Fruit fly (Drosophila melanogaster) whole organism, embryonic: Measurements from ENCODE around the gene nonC.
A peak's percentile ranks its signal among the peaks of the same experiment; 100 is the strongest.

Source experiments
- Adf1 ChIP-seq: fragments of 200-800 bp; sonication (Bioruptor generic); IDR thresholded peaks from 2 replicates; pipeline ENCODE4 v1.3.6; 2022; ENCODE audit warnings: missing biosample characterization, missing genetic modification characterization
- CG10543 ChIP-seq: fragments of 200-800 bp; sonication (Bioruptor generic); optimal IDR thresholded peaks from 3 replicates; lab custom pipeline; 2017; ENCODE audit warnings: missing biosample characterization, mild to moderate bottlenecking, missing genetic modification characterization, moderate library complexity
- CG12769 ChIP-seq: fragments of 200-800 bp; sonication (Bioruptor generic); optimal IDR thresholded peaks from 2 replicates; lab custom pipeline; 2019; ENCODE audit warnings: missing biosample characterization, mild to moderate bottlenecking, missing genetic modification characterization, moderate library complexity
- CG13296 ChIP-seq: fragments of 200-800 bp; sonication (Bioruptor generic); optimal IDR thresholded peaks from 3 replicates; lab custom pipeline; 2018; ENCODE audit warnings: missing biosample characterization, mild to moderate bottlenecking, missing genetic modification characterization
- CG13894 ChIP-seq: fragments of 200-800 bp; sonication (Bioruptor generic); optimal IDR thresholded peaks from 3 replicates; lab custom pipeline; 2018; ENCODE audit warnings: missing biosample characterization, mild to moderate bottlenecking, missing genetic modification characterization, moderate library complexity
- CG15011 ChIP-seq: fragments of 200-800 bp; sonication (Bioruptor generic); optimal IDR thresholded peaks from 3 replicates; lab custom pipeline; 2018; ENCODE audit warnings: missing biosample characterization, mild to moderate bottlenecking, missing genetic modification characterization
- CG15479 ChIP-seq: fragments of 200-800 bp; sonication (Bioruptor generic); optimal IDR thresholded peaks from 3 replicates; lab custom pipeline; 2019; ENCODE audit warnings: missing biosample characterization, mild to moderate bottlenecking, missing genetic modification characterization, moderate library complexity
- CG16779 ChIP-seq: fragments of 200-800 bp; sonication (Bioruptor generic); IDR thresholded peaks from 2 replicates; pipeline ENCODE4 v1.3.6; 2022; ENCODE audit warnings: missing biosample characterization, missing genetic modification characterization
- CG17359 ChIP-seq: fragments of 200-800 bp; sonication (Bioruptor generic); optimal IDR thresholded peaks from 3 replicates; lab custom pipeline; 2018; ENCODE audit warnings: missing biosample characterization, mild to moderate bottlenecking, missing genetic modification characterization, moderate library complexity
- CG17385 ChIP-seq: fragments of 200-800 bp; sonication (Bioruptor generic); optimal IDR thresholded peaks from 3 replicates; lab custom pipeline; 2018; ENCODE audit warnings: missing biosample characterization, mild to moderate bottlenecking, missing genetic modification characterization
- CG17829 ChIP-seq: fragments of 200-800 bp; optimal IDR thresholded peaks from 2 replicates; lab custom pipeline; 2019; ENCODE audit warnings: missing biosample characterization, mild to moderate bottlenecking, missing genetic modification characterization, moderate library complexity
- CG1832 ChIP-seq: fragments of 200-800 bp; sonication (Bioruptor generic); optimal IDR thresholded peaks from 2 replicates; lab custom pipeline; 2017; ENCODE audit warnings: missing biosample characterization, mild to moderate bottlenecking, missing genetic modification characterization, inconsistent platforms
- CG18599 ChIP-seq: fragments of 200-800 bp; sonication (Bioruptor generic); optimal IDR thresholded peaks from 3 replicates; lab custom pipeline; 2017; ENCODE audit warnings: missing biosample characterization, missing genetic modification characterization, mild to moderate bottlenecking, moderate library complexity, missing genetic modification reagents
- CG2678 ChIP-seq: fragments of 200-800 bp; sonication (Bioruptor generic); optimal IDR thresholded peaks from 3 replicates; lab custom pipeline; 2019; ENCODE audit warnings: missing biosample characterization, mild to moderate bottlenecking, missing genetic modification characterization, moderate library complexity
- CG30403 ChIP-seq: fragments of 200-800 bp; sonication (Bioruptor generic); optimal IDR thresholded peaks from 3 replicates; lab custom pipeline; 2016; ENCODE audit warnings: missing biosample characterization, missing genetic modification characterization
- CG31224 ChIP-seq: fragments of 200-800 bp; sonication (Bioruptor generic); IDR thresholded peaks from 2 replicates; pipeline ENCODE4 v1.3.6; 2022; ENCODE audit warnings: missing biosample characterization, missing genetic modification characterization
- CG4424 ChIP-seq: fragments of 200-800 bp; sonication (Bioruptor generic); optimal IDR thresholded peaks from 3 replicates; lab custom pipeline; 2016; ENCODE audit warnings: missing biosample characterization, missing genetic modification characterization
- CG5180 ChIP-seq: fragments of 200-800 bp; sonication (Bioruptor generic); optimal IDR thresholded peaks from 3 replicates; lab custom pipeline; 2017; ENCODE audit warnings: missing biosample characterization, missing genetic modification characterization, mild to moderate bottlenecking, moderate library complexity, missing genetic modification reagents
- CG6175 ChIP-seq: fragments of 200-800 bp; sonication (Bioruptor generic); IDR thresholded peaks from 3 replicates; pipeline ENCODE4 v1.3.6; 2022; ENCODE audit warnings: missing biosample characterization, missing genetic modification characterization
- CG8765 ChIP-seq: fragments of 200-800 bp; sonication (Bioruptor generic); IDR thresholded peaks from 2 replicates; pipeline ENCODE4 v1.3.6; 2022; ENCODE audit warnings: missing biosample characterization, missing genetic modification characterization
- CG8924 ChIP-seq: fragments of 200-800 bp; optimal IDR thresholded peaks from 3 replicates; lab custom pipeline; 2019; ENCODE audit warnings: missing biosample characterization, mild to moderate bottlenecking, missing genetic modification characterization, moderate library complexity
- E2f1 ChIP-seq: fragments of 200-800 bp; sonication (Bioruptor generic); IDR thresholded peaks from 2 replicates; pipeline ENCODE4 v1.3.6; 2022; ENCODE audit warnings: missing biosample characterization, missing genetic modification characterization
- Eip74EF ChIP-seq, 2 experiments: fragments of 200-800 bp in 1 of 2; fragments of >200 bp in 1 of 2; sonication (Bioruptor generic) in 1 of 2; optimal IDR thresholded peaks; 2 replicates each; lab custom pipeline; 2017 to 2019; ENCODE audit warnings: missing biosample characterization in 2 of 2, missing genetic modification characterization in 2 of 2, mild to moderate bottlenecking in 1 of 2, moderate library complexity in 1 of 2
- HmgD ChIP-seq: fragments of 200-800 bp; sonication (Bioruptor generic); optimal IDR thresholded peaks from 3 replicates; lab custom pipeline; 2016; ENCODE audit warnings: missing biosample characterization, missing genetic modification characterization
- Hmr ChIP-seq: fragments of 200-800 bp; sonication (Bioruptor generic); optimal IDR thresholded peaks from 3 replicates; lab custom pipeline; 2017; ENCODE audit warnings: mild to moderate bottlenecking, missing biosample characterization, missing genetic modification reagents, missing genetic modification characterization
- MESR4 ChIP-seq: fragments of 200-800 bp; sonication (Bioruptor generic); optimal IDR thresholded peaks from 2 replicates; lab custom pipeline; 2018; ENCODE audit warnings: missing biosample characterization, mild to moderate bottlenecking, missing genetic modification characterization, moderate library complexity
- Med ChIP-seq: fragments of 200-800 bp; sonication (Bioruptor generic); peaks from one replicate; lab custom pipeline; 2016; ENCODE audit warnings: missing biosample characterization, missing genetic modification characterization, mild to moderate bottlenecking, inconsistent platforms, moderate library complexity
- Nf-YC ChIP-seq: fragments of 200-800 bp; optimal IDR thresholded peaks from 3 replicates; lab custom pipeline; 2019; ENCODE audit warnings: missing biosample characterization, mild to moderate bottlenecking, missing genetic modification characterization, moderate library complexity
- Rfx ChIP-seq: fragments of 200-800 bp; sonication (Bioruptor generic); IDR thresholded peaks from 2 replicates; pipeline ENCODE4 v1.3.6; 2022; ENCODE audit warnings: missing biosample characterization, missing genetic modification characterization
- ash1 ChIP-seq: fragments of 200-800 bp; sonication (Bioruptor generic); optimal IDR thresholded peaks from 2 replicates; lab custom pipeline; 2018; ENCODE audit warnings: missing biosample characterization, mild to moderate bottlenecking, missing genetic modification characterization
- bsh ChIP-seq, 2 experiments: fragments of 200-800 bp; sonication (Bioruptor generic); optimal IDR thresholded peaks; 2 replicates each; lab custom pipeline; 2017 to 2018; ENCODE audit warnings: mild to moderate bottlenecking in 2 of 2, missing biosample characterization in 2 of 2, missing genetic modification characterization in 2 of 2, moderate library complexity in 1 of 2
- caup ChIP-seq: fragments of 200-800 bp; sonication (Bioruptor generic); optimal IDR thresholded peaks from 3 replicates; lab custom pipeline; 2017; ENCODE audit warnings: missing biosample characterization, mild to moderate bottlenecking, missing genetic modification characterization, moderate library complexity; ENCODE audit not compliant: severe bottlenecking
- chinmo ChIP-seq: fragments of 200-800 bp; sonication (Bioruptor generic); IDR thresholded peaks from 4 replicates; pipeline ENCODE4 v1.3.6; 2022; ENCODE audit warnings: missing biosample characterization, missing genetic modification characterization; ENCODE audit not compliant: partially characterized antibody
- crc ChIP-seq: fragments of 200-800 bp; sonication (Bioruptor generic); optimal IDR thresholded peaks from 2 replicates; lab custom pipeline; 2016; ENCODE audit warnings: missing biosample characterization, missing genetic modification characterization
- gsb-n ChIP-seq: fragments of 200-800 bp; sonication (Bioruptor generic); optimal IDR thresholded peaks from 3 replicates; lab custom pipeline; 2018; ENCODE audit warnings: missing biosample characterization, mild to moderate bottlenecking, missing genetic modification characterization
- hb ChIP-seq: fragments of 200-800 bp; sonication (Bioruptor generic); IDR thresholded peaks from 3 replicates; pipeline ENCODE4 v1.3.6; 2022; ENCODE audit warnings: missing biosample characterization, missing genetic modification characterization; ENCODE audit not compliant: partially characterized antibody
- hkb ChIP-seq, 2 experiments: fragments of 200-800 bp in 1 of 2; fragments of >200 bp in 1 of 2; sonication (Bioruptor generic) in 1 of 2; IDR thresholded peaks in 1 of 2; optimal IDR thresholded peaks in 1 of 2; 2 replicates each; pipeline versions ENCODE4 v1.3.6 to Lab custom; 2017 to 2022; ENCODE audit warnings: missing biosample characterization in 1 of 2, missing genetic modification characterization in 1 of 2
- lab ChIP-seq: fragments of 200-800 bp; sonication (Bioruptor generic); optimal IDR thresholded peaks from 3 replicates; lab custom pipeline; 2017; ENCODE audit warnings: missing biosample characterization, missing genetic modification characterization, mild to moderate bottlenecking, moderate library complexity, missing genetic modification reagents
- nom ChIP-seq: fragments of 200-800 bp; sonication (Bioruptor generic); optimal IDR thresholded peaks from 2 replicates; lab custom pipeline; 2017; ENCODE audit warnings: missing biosample characterization, missing genetic modification characterization, mild to moderate bottlenecking, moderate library complexity, missing genetic modification reagents
- onecut ChIP-seq: fragments of 200-800 bp; sonication (Bioruptor generic); IDR thresholded peaks from 2 replicates; pipeline ENCODE4 v1.3.6; 2022; ENCODE audit warnings: missing biosample characterization, missing genetic modification characterization
- pfk ChIP-seq: fragments of 200-800 bp; sonication (Bioruptor generic); optimal IDR thresholded peaks from 2 replicates; lab custom pipeline; 2018; ENCODE audit warnings: missing biosample characterization, mild to moderate bottlenecking, missing genetic modification characterization, moderate library complexity
- pros ChIP-seq: fragments of 200-800 bp; sonication (Bioruptor generic); optimal IDR thresholded peaks from 3 replicates; lab custom pipeline; 2019; ENCODE audit warnings: missing biosample characterization, mild to moderate bottlenecking, missing genetic modification characterization, moderate library complexity
- pzg ChIP-seq: fragments of 200-800 bp; sonication (Bioruptor generic); optimal IDR thresholded peaks from 3 replicates; lab custom pipeline; 2018; ENCODE audit warnings: missing biosample characterization, mild to moderate bottlenecking, missing genetic modification characterization, moderate library complexity
- row ChIP-seq: fragments of 200-800 bp; sonication (Bioruptor generic); IDR thresholded peaks from 3 replicates; pipeline ENCODE4 v1.3.6; 2022; ENCODE audit warnings: missing biosample characterization, missing genetic modification characterization
- shn ChIP-seq: fragments of 200-800 bp; sonication (Bioruptor generic); optimal IDR thresholded peaks from 3 replicates; lab custom pipeline; 2016; ENCODE audit warnings: missing biosample characterization, missing genetic modification characterization
- sob ChIP-seq: fragments of 200-800 bp; sonication (Bioruptor generic); IDR thresholded peaks from 2 replicates; pipeline ENCODE4 v1.3.6; 2022; ENCODE audit warnings: missing biosample characterization, missing genetic modification characterization
- sqz ChIP-seq: fragments of 200-800 bp; sonication (Bioruptor generic); optimal IDR thresholded peaks from 3 replicates; lab custom pipeline; 2018; ENCODE audit warnings: missing biosample characterization, mild to moderate bottlenecking, missing genetic modification characterization
- unc-4 ChIP-seq: fragments of 200-800 bp; sonication (Bioruptor generic); IDR thresholded peaks from 2 replicates; pipeline ENCODE4 v1.3.6; 2022; ENCODE audit warnings: missing biosample characterization, missing genetic modification characterization; ENCODE audit not compliant: partially characterized antibody

The nonC gene

DNA sequence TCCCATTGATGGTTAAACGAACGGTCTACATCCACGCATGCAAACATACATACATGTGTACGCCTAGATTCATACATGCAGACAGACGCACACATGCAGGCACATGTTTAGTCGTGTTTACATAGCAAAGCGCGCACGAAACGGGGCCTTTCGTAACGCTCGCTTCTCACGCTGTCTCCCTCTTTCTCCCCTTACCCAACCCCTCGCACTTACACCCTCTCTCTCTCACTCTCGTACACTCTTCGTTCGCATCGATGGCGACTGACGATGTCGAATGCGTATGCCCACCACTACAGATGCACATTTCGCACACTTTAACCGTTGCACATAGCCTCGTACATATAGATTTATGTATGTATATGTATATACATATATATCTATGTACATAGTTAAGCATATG, 41.7 kb downstream of the nonC start:
- TF ChIP-seq CG10543 (peak; percentile 81), gsb-n (tag; lab: Kevin White, UChicago) (peak; percentile 17), ash1 (GFP tag; lab: Kevin White, UChicago) (peak; percentile 72), pzg (GFP tag; lab: Kevin White, UChicago) (no peak), pros (GFP tag; lab: Kevin White, UChicago) (peak; percentile 77), CG30403 (GFP tag; lab: Kevin White, UChicago) (no peak), caup (peak; percentile 7), CG2678 (peak; percentile 4), shn (GFP tag; lab: Kevin White, UChicago) (no peak), CG31224 (GFP tag; lab: Robert Waterston, UW) (no peak), MESR4 (GFP tag; lab: Kevin White, UChicago) (no peak), hb (GFP tag; lab: Robert Waterston, UW) (no peak), CG13894 (tag; lab: Kevin White, UChicago) (peak; percentile 86), chinmo (GFP tag; lab: Robert Waterston, UW) (peak; percentile 88; the same call in 2 of the 4 replicates), CG1832 (GFP tag; lab: Kevin White, UChicago) (peak; percentile 77), crc (GFP tag; lab: Kevin White, UChicago) (no peak), CG15011 (no peak), CG8924 (peak; percentile 9), CG17385 (GFP tag; lab: Kevin White, UChicago) (peak; percentile 2), sqz (GFP tag; lab: Kevin White, UChicago) (peak; percentile 46), CG15479 (GFP tag; lab: Kevin White, UChicago) (peak; percentile 36), hkb (optimal IDR thresholded peaks at IDR 0.05; lab: Kevin White, UChicago) (no peak), hkb (GFP tag; IDR thresholded peaks at IDR 0.05; lab: Robert Waterston, UW) (no peak), CG5180 (GFP tag; lab: Kevin White, UChicago) (peak; percentile 31), CG8765 (GFP tag; lab: Robert Waterston, UW) (no peak), Nf-YC (peak; percentile 44), lab (peak; percentile 13), unc-4 (GFP tag; lab: Robert Waterston, UW) (no peak), CG16779 (no peak), CG4424 (GFP tag; lab: Kevin White, UChicago) (no peak), Med (GFP tag; lab: Kevin White, UChicago) (peak; percentile 51), row (GFP tag; lab: Robert Waterston, UW) (0 out of 3 replicates have a peak, but pooled peaks have one; percentile 17), bsh (GFP tag; optimal IDR thresholded peaks at IDR 0.05; lab: Kevin White, UChicago) (no peak), nom (GFP tag; lab: Kevin White, UChicago) (peak; percentile 22), Eip74EF (GFP tag; optimal IDR thresholded peaks at IDR 0.05; lab: Kevin White, UChicago) (no peak), CG13296 (GFP tag; lab: Kevin White, UChicago) (no peak), pfk (peak; percentile 51), Adf1 (GFP tag; lab: Robert Waterston, UW) (peak; percentile 73), CG6175 (no peak), CG12769 (tag; lab: Kevin White, UChicago) (peak; percentile 64), onecut (GFP tag; lab: Robert Waterston, UW) (peak; percentile 13; the same call in 1 of the 2 replicates), sob (GFP tag; lab: Robert Waterston, UW) (0 out of 2 replicates have a peak, but pooled peaks have one; percentile 28), HmgD (GFP tag; lab: Kevin White, UChicago) (peak; percentile 22), E2f1 (no peak), Rfx (no peak; the same call in 1 of the 2 replicates), CG17829 (peak; percentile 27), Hmr (no peak), CG18599 (peak; percentile 55), CG17359 (no peak)
